Fruit fly (Drosophila melanogaster) whole organism, pupa: ENCODE measurements around the gene Tim17a1.

Source experiments
- CG12605 ChIP-seq: fragments of 200-800 bp; sonication (Bioruptor generic); IDR thresholded peaks from 2 replicates; pipeline ENCODE4 v1.3.6; 2022; ENCODE audit warnings: missing biosample characterization, missing genetic modification characterization
- CG13204 ChIP-seq: fragments of 200-800 bp; sonication (Bioruptor generic); optimal IDR thresholded peaks from 2 replicates; lab custom pipeline; 2018; ENCODE audit warnings: missing biosample characterization, mild to moderate bottlenecking, missing genetic modification characterization, moderate library complexity
- CG15710 ChIP-seq: fragments of 200-800 bp; sonication (Bioruptor generic); optimal IDR thresholded peaks from 2 replicates; lab custom pipeline; 2018; ENCODE audit warnings: missing biosample characterization, mild to moderate bottlenecking, missing genetic modification characterization, moderate library complexity
- CG34367 ChIP-seq: fragments of 200-800 bp; sonication (Bioruptor generic); optimal IDR thresholded peaks from 2 replicates; lab custom pipeline; 2018; ENCODE audit warnings: missing biosample characterization, mild to moderate bottlenecking, missing genetic modification characterization
- CG4496 ChIP-seq: fragments of 200-800 bp; sonication (Bioruptor generic); IDR thresholded peaks from 3 replicates; pipeline ENCODE4 v1.3.6; 2022; ENCODE audit warnings: missing biosample characterization, missing genetic modification characterization
- CG8159 ChIP-seq: fragments of 200-800 bp; sonication (Bioruptor generic); optimal IDR thresholded peaks from 3 replicates; lab custom pipeline; 2018; ENCODE audit warnings: missing biosample characterization, mild to moderate bottlenecking, missing genetic modification characterization, moderate library complexity
- CG9948 ChIP-seq: fragments of 200-800 bp; sonication (Bioruptor generic); optimal IDR thresholded peaks from 2 replicates; lab custom pipeline; 2018; ENCODE audit warnings: missing biosample characterization, mild to moderate bottlenecking, missing genetic modification characterization, moderate library complexity
- EcR ChIP-seq: fragments of 200-800 bp; sonication (Bioruptor generic); optimal IDR thresholded peaks from 3 replicates; lab custom pipeline; 2019; ENCODE audit warnings: missing biosample characterization, missing genetic modification characterization, mild to moderate bottlenecking, moderate library complexity, missing genetic modification reagents
- Pif1A ChIP-seq: fragments of 200-800 bp; sonication (Bioruptor generic); optimal IDR thresholded peaks from 3 replicates; lab custom pipeline; 2016; ENCODE audit warnings: missing biosample characterization, missing genetic modification characterization

DNA sequence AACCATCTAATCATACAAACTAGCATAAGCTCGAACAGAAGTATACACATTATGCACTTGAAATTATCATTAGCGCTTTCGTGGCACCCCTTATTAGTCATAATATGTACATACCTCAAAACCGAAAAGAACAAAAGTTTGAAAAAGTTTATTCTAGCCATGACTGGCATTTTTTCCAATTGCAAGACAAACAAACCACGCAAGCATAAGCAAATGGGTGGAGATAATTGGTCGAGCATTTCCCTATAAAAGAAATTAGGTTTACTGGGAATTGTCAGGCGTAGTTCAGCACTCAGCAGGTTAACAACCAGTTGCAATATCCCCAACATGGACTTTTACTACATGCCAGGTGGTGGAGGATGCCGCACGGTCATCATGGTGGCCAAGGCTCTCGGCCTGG is 7.2 kb upstream of the Tim17a1 start, which contains the start of gene GstD2:
- TF ChIP-seq CG9948 (tag; lab: Kevin White, UChicago) = no peak
- TF ChIP-seq CG12605 (GFP tag; lab: Robert Waterston, UW) = no peak
- TF ChIP-seq EcR = no peak
- no peak for TF ChIP-seq CG15710 (tag; lab: Kevin White, UChicago)
- TF ChIP-seq CG8159 (tag; lab: Kevin White, UChicago) = no peak
- TF ChIP-seq CG13204 = no peak
- TF ChIP-seq CG4496 (GFP tag; lab: Robert Waterston, UW) = no peak
- TF ChIP-seq CG34367 (tag; lab: Kevin White, UChicago) = no peak
- TF ChIP-seq Pif1A (GFP tag; lab: Kevin White, UChicago) = no peak
